Worm (Caenorhabditis elegans): ENCODE results near the gene srw-19.
"Not testable (repeated sequence)": the region's sequence is repeated elsewhere in the genome, so short reads cannot be mapped to it uniquely, and the experiment has no call there.

DNA sequence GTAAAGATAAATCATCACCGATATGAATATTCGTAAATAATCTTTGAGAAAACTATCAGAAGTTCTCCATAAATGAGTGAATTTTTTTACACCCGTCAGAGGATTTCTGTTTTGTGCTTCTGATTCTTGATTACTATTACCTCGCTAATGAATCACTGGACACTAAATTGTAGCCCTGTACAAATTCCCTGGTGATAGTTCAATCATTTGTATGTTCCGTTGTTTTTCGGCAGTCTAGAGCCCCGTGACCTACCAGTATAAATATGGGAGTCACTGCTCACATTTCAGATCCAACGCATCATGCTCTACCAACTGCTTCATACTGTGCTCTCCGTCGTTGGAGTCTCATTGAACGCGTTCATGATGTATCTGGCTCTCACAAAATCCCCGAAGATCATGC, 30.9 kb downstream of the srw-19 start, which contains the start of gene srd-28:
- not testable (repeated sequence) for TF ChIP-seq nhr-11 (tag; optimal IDR thresholded peaks at IDR 0.05); jun-1 (tag; optimal IDR thresholded peaks at IDR 0.05); lin-15B (tag; optimal IDR thresholded peaks at IDR 0.05); tbx-2 (tag; optimal IDR thresholded peaks at IDR 0.05); zag-1 (tag; optimal IDR thresholded peaks at IDR 0.05); rnt-1 (tag; optimal IDR thresholded peaks at IDR 0.05); nhr-77 (tag; optimal IDR thresholded peaks at IDR 0.05); nhr-28 (tag; optimal IDR thresholded peaks at IDR 0.05); nhr-90 (tag; optimal IDR thresholded peaks at IDR 0.05; ENCODE audit: poor library complexity); nhr-12 (tag; optimal IDR thresholded peaks at IDR 0.05); xbp-1 (tag; optimal IDR thresholded peaks at IDR 0.05); lin-39 (tag; optimal IDR thresholded peaks at IDR 0.05); ama-1 (optimal IDR thresholded peaks at IDR 0.05)

All from whole organism, L1 larva.